Fruit fly (Drosophila melanogaster) whole organism, larva: ENCODE data around the gene spartin.
A peak's percentile ranks its signal among the peaks of the same experiment; 100 is the strongest.

Experiments
- noc ChIP-seq: fragments of 200-800 bp; sonication (Bioruptor generic); optimal IDR thresholded peaks from 3 replicates; lab custom pipeline; 2019; ENCODE audit warnings: missing biosample characterization, mild to moderate bottlenecking, missing genetic modification characterization, moderate library complexity

Gene spartin

dm6 chr3R:4654557-4655273 is at the start of gene spartin:
Gene spartin (plus strand): TSS chr3R:4654800.
- TF ChIP-seq noc, result no peak

- no peak for TF ChIP-seq noc
Observed at dm6 chr3R:4612570-4612969, 42.0 kb upstream of the spartin start, which contains the start of gene 5-HT2A. Gene 5-HT2A (plus strand): TSS chr3R:4612870.

dm6 chr3R:4616130-4616529 is 38.5 kb upstream of the spartin start:
- TF ChIP-seq noc, result no peak

- TF ChIP-seq noc, result no peak
Observed at dm6 chr3R:4632639-4633038, 22.0 kb upstream of the spartin start.

- TF ChIP-seq noc, result no peak
Observed at dm6 chr3R:4634337-4634914, 20.2 kb upstream of the spartin start.

dm6 chr3R:4640546-4641253 is 13.9 kb upstream of the spartin start:
- no peak for TF ChIP-seq noc

- no peak for TF ChIP-seq noc
Observed at dm6 chr3R:4641254-4641573, 13.4 kb upstream of the spartin start.

- TF ChIP-seq noc, result peak; percentile 49
Observed at dm6 chr3R:4641616-4642102, 12.9 kb upstream of the spartin start, which contains the start of the genes CG9775, MED31 and slx1. Gene CG9775 (minus strand): TSS chr3R:4641838. Gene MED31 (plus strand): TSS chr3R:4641963. Gene slx1 (plus strand): TSS chr3R:4641963.

- TF ChIP-seq noc, result no peak
Observed at dm6 chr3R:4645457-4646082, 9.0 kb upstream of the spartin start, which contains the start of the genes Dlip2 and rpk. Gene Dlip2 (minus strand): TSS chr3R:4645655. Gene rpk (plus strand): TSS chr3R:4645981.

- peak; percentile 66 for TF ChIP-seq noc
Observed at dm6 chr3R:4649126-4649811, 5.3 kb upstream of the spartin start, which contains the start of gene Karybeta3. Gene Karybeta3 (plus strand): TSS chr3R:4649176.

- no peak for TF ChIP-seq noc
Observed at dm6 chr3R:4649880-4650493, 4.6 kb upstream of the spartin start.

dm6 chr3R:4658991-4659933 is 4.7 kb downstream of the spartin start, which contains the start of gene smash:
Gene smash (plus strand): TSS chr3R:4659579.
- TF ChIP-seq noc, result peak; percentile 50

- no peak for TF ChIP-seq noc
Observed at dm6 chr3R:4659934-4660353, 5.3 kb downstream of the spartin start.

dm6 chr3R:4661640-4662039 is 7.0 kb downstream of the spartin start:
- TF ChIP-seq noc, result no peak
